Fruit fly (Drosophila melanogaster): ENCODE data around the gene Art4.

Art4 gene

dm6 chr3R:9961163-9962072, 24.4 kb downstream of the Art4 start:
- TF ChIP-seq Pif1A (GFP tag; optimal IDR thresholded peaks at IDR 0.05) (peak; percentile 94), D1 (tag; optimal IDR thresholded peaks at IDR 0.05) (peak; percentile 59), CG13204 (GFP tag; optimal IDR thresholded peaks at IDR 0.05) (peak; percentile 61), CG10348 (GFP tag; IDR thresholded peaks at IDR 0.05) (0 out of 2 replicates have a peak, but pooled peaks have one; percentile 21), Pif1B (GFP tag; optimal IDR thresholded peaks at IDR 0.05) (peak; percentile 91), Ets98B (GFP tag; IDR thresholded peaks at IDR 0.05) (peak; percentile 91), CG17806 (tag; optimal IDR thresholded peaks at IDR 0.05) (peak; percentile 87), rn (GFP tag; IDR thresholded peaks at IDR 0.05) (peak; percentile 79), gl (tag; optimal IDR thresholded peaks at IDR 0.05) (peak; percentile 76), CG4496 (GFP tag; IDR thresholded peaks at IDR 0.05) (peak; percentile 95), CG34367 (tag; optimal IDR thresholded peaks at IDR 0.05) (peak; percentile 84), EcR (GFP tag; optimal IDR thresholded peaks at IDR 0.05) (peak; percentile 100), Snoo (tag; optimal IDR thresholded peaks at IDR 0.05) (peak; percentile 81), fd96Ca (GFP tag; IDR thresholded peaks at IDR 0.05) (peak; percentile 94), CG32121 (GFP tag; IDR thresholded peaks at IDR 0.05) (peak; percentile 84), CG14655 (GFP tag; optimal IDR thresholded peaks at IDR 0.05) (peak; percentile 96), CG8301 (tag; optimal IDR thresholded peaks at IDR 0.05) (peak; percentile 96), CG15710 (tag; optimal IDR thresholded peaks at IDR 0.05) (peak; percentile 84), CG8159 (tag; optimal IDR thresholded peaks at IDR 0.05) (peak; percentile 86), CG12605 (GFP tag; IDR thresholded peaks at IDR 0.05) (peak; percentile 87), CG9948 (tag; optimal IDR thresholded peaks at IDR 0.05) (peak; percentile 89)

DNA sequence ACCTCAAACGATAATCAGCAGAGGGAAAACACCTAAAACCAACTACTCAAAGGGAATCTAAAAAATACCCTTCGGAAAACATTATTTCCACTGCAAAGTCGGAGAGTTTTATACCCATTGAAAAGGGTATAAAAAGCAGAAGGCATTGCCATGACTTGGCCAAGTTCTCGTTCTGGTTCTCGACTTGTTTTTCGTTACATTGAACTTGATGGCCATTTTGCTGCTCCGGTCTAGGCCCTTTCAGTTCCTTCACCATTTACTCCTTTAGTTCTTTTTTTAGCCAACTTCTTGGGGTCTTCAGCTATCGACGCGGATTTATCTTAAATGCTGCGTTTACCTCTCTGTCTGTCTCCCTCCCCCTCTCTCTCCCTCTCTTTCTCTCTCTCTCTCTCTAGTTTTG, 25.9 kb downstream of the Art4 start:
- TF ChIP-seq CG9948 (tag; optimal IDR thresholded peaks at IDR 0.05) (peak; percentile 36), Pif1A (GFP tag; optimal IDR thresholded peaks at IDR 0.05) (no peak), CG8159 (tag; optimal IDR thresholded peaks at IDR 0.05) (peak; percentile 44), CG13204 (GFP tag; optimal IDR thresholded peaks at IDR 0.05) (no peak), CG32121 (GFP tag; IDR thresholded peaks at IDR 0.05) (no peak), CG4496 (GFP tag; IDR thresholded peaks at IDR 0.05) (no peak), CG15710 (tag; optimal IDR thresholded peaks at IDR 0.05) (peak; percentile 24), fd96Ca (GFP tag; IDR thresholded peaks at IDR 0.05) (no peak), CG10348 (GFP tag; IDR thresholded peaks at IDR 0.05) (no peak), rn (GFP tag; IDR thresholded peaks at IDR 0.05) (no peak), Pif1B (GFP tag; optimal IDR thresholded peaks at IDR 0.05) (no peak), Ets98B (GFP tag; IDR thresholded peaks at IDR 0.05) (no peak), CG12605 (GFP tag; IDR thresholded peaks at IDR 0.05) (no peak), gl (tag; optimal IDR thresholded peaks at IDR 0.05) (no peak), Snoo (tag; optimal IDR thresholded peaks at IDR 0.05) (no peak), D1 (tag; optimal IDR thresholded peaks at IDR 0.05) (no peak), EcR (GFP tag; optimal IDR thresholded peaks at IDR 0.05) (peak; percentile 94), CG34367 (tag; optimal IDR thresholded peaks at IDR 0.05) (peak; percentile 20)

DNA sequence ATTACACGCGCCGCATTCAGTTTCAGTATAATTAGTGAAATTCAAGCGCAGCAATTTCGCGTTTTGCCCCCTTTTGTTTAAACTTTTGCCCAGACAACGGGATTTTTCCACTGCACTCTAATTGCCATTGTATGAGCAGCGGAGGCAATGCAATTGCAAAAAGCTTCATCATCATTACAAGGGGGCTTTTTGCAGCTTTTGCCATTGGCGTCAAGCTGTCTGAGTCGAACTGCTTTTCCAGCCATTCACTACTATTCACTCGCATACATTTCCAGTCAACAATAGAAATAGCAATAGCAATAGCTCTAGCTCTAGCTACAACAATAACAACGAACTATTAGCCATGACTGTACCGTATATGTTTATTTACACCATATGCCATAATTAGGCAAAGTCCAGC, 28.7 kb downstream of the Art4 start:
- TF ChIP-seq Pif1B (GFP tag; optimal IDR thresholded peaks at IDR 0.05) (no peak), CG8301 (tag; optimal IDR thresholded peaks at IDR 0.05) (no peak), CG34367 (tag; optimal IDR thresholded peaks at IDR 0.05) (no peak), CG9948 (tag; optimal IDR thresholded peaks at IDR 0.05) (no peak), gl (tag; optimal IDR thresholded peaks at IDR 0.05) (no peak), D1 (tag; optimal IDR thresholded peaks at IDR 0.05) (no peak), CG4496 (GFP tag; IDR thresholded peaks at IDR 0.05) (no peak)

DNA sequence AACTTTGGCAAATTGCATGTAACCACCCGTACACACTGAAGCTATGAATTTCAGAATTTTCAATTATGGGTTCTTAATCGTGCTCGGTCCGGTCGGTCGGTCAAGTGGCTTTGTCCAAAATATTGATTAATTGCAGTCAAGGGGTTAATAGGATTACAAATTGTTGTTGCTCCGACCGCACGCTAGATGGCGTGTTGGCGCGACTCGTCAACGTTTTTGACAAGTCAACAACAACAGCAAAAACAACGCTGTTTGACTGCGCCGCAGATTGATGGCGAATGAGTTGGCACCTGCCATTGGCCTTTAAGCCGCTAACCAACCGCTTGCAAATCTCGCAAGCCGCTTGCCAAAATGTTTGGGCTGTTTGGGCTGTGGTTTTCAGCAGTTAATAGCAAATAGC, 29.1 kb downstream of the Art4 start:
- no peak for TF ChIP-seq CG34367 (tag; optimal IDR thresholded peaks at IDR 0.05)
- no peak for TF ChIP-seq CG12605 (GFP tag; IDR thresholded peaks at IDR 0.05)
- TF ChIP-seq Pif1B (GFP tag; optimal IDR thresholded peaks at IDR 0.05), result no peak
- TF ChIP-seq Snoo (tag; optimal IDR thresholded peaks at IDR 0.05), result no peak
- TF ChIP-seq Ets98B (GFP tag; IDR thresholded peaks at IDR 0.05), result no peak
- no peak for TF ChIP-seq CG14655 (GFP tag; optimal IDR thresholded peaks at IDR 0.05)
- TF ChIP-seq CG15710 (tag; optimal IDR thresholded peaks at IDR 0.05), result no peak
- no peak for TF ChIP-seq D1 (tag; optimal IDR thresholded peaks at IDR 0.05)
- no peak for TF ChIP-seq CG10348 (GFP tag; IDR thresholded peaks at IDR 0.05)
- no peak for TF ChIP-seq CG9948 (tag; optimal IDR thresholded peaks at IDR 0.05)
- no peak for TF ChIP-seq fd96Ca (GFP tag; IDR thresholded peaks at IDR 0.05)
- no peak for TF ChIP-seq EcR (GFP tag; optimal IDR thresholded peaks at IDR 0.05)

- TF ChIP-seq D1 (tag; optimal IDR thresholded peaks at IDR 0.05) (no peak), CG8301 (tag; optimal IDR thresholded peaks at IDR 0.05) (no peak), Pif1B (GFP tag; optimal IDR thresholded peaks at IDR 0.05) (no peak), CG9948 (tag; optimal IDR thresholded peaks at IDR 0.05) (no peak), CG4496 (GFP tag; IDR thresholded peaks at IDR 0.05) (no peak), CG13204 (GFP tag; optimal IDR thresholded peaks at IDR 0.05) (peak; percentile 36), gl (tag; optimal IDR thresholded peaks at IDR 0.05) (no peak), CG14655 (GFP tag; optimal IDR thresholded peaks at IDR 0.05) (peak; percentile 24), CG34367 (tag; optimal IDR thresholded peaks at IDR 0.05) (no peak), fd96Ca (GFP tag; IDR thresholded peaks at IDR 0.05) (no peak), EcR (GFP tag; optimal IDR thresholded peaks at IDR 0.05) (peak; percentile 98), CG8159 (tag; optimal IDR thresholded peaks at IDR 0.05) (no peak), CG32121 (GFP tag; IDR thresholded peaks at IDR 0.05) (peak; percentile 52; the same call in 1 of the 2 replicates), Pif1A (GFP tag; optimal IDR thresholded peaks at IDR 0.05) (no peak), rn (GFP tag; IDR thresholded peaks at IDR 0.05) (no peak), CG12605 (GFP tag; IDR thresholded peaks at IDR 0.05) (no peak), CG15710 (tag; optimal IDR thresholded peaks at IDR 0.05) (no peak), Snoo (tag; optimal IDR thresholded peaks at IDR 0.05) (no peak), CG17806 (tag; optimal IDR thresholded peaks at IDR 0.05) (no peak), Ets98B (GFP tag; IDR thresholded peaks at IDR 0.05) (0 out of 2 replicates have a peak, but pooled peaks have one; percentile 29), CG10348 (GFP tag; IDR thresholded peaks at IDR 0.05) (no peak)
Measured at dm6 chr3R:9954648-9955290, 31.1 kb downstream of the Art4 start.
